Fruit fly (Drosophila melanogaster): Measurements from ENCODE around the gene pb.

dm6 chr3R:6762188-6762643, 20.4 kb upstream of the pb start, which contains the start of gene Ama:
- TF ChIP-seq Hr38 (GFP tag; optimal IDR thresholded peaks at IDR 0.05) (no peak), CG3919 (GFP tag; optimal IDR thresholded peaks at IDR 0.05) (no peak), CG10669 (GFP tag; optimal IDR thresholded peaks at IDR 0.05) (no peak), Smox (GFP tag; optimal IDR thresholded peaks at IDR 0.05) (no peak), CG6808 (GFP tag; optimal IDR thresholded peaks at IDR 0.05) (no peak), eg (GFP tag; IDR thresholded peaks at IDR 0.05) (no peak), Blimp-1 (GFP tag; optimal IDR thresholded peaks at IDR 0.05) (no peak), Met (GFP tag; optimal IDR thresholded peaks at IDR 0.05) (no peak), pdm3 (GFP tag; optimal IDR thresholded peaks at IDR 0.05) (no peak), CG6854 (GFP tag; optimal IDR thresholded peaks at IDR 0.05) (no peak), CG8119 (GFP tag; IDR thresholded peaks at IDR 0.05) (no peak), acj6 (GFP tag; optimal IDR thresholded peaks at IDR 0.05) (no peak)
